Worm (Caenorhabditis elegans) whole organism, L2 larva: ENCODE data around the gene pct-1.

ENCODE experiments used
- C34F6.9 ChIP-seq: fragments of 150-350 bp; optimal IDR thresholded peaks from 2 replicates; lab custom pipeline; 2014; ENCODE audit warnings: missing biosample characterization, missing genetic modification characterization
- F13H6.1 ChIP-seq: sonication (generic microtip); optimal IDR thresholded peaks from 2 replicates; lab custom pipeline; 2016; ENCODE audit warnings: missing genetic modification characterization, missing compliant biosample characterization
- Y55F3AM.14 ChIP-seq: fragments of 200-800 bp; sonication (Bioruptor generic); optimal IDR thresholded peaks from 2 replicates; lab custom pipeline; 2018; ENCODE audit warnings: mild to moderate bottlenecking, missing genetic modification characterization, missing compliant biosample characterization
- ZK546.5 ChIP-seq: sonication (generic microtip); optimal IDR thresholded peaks from 2 replicates; lab custom pipeline; 2017; ENCODE audit warnings: missing biosample characterization, missing genetic modification characterization
- alr-1 ChIP-seq: fragments of 150-350 bp; optimal IDR thresholded peaks from 2 replicates; lab custom pipeline; 2014; ENCODE audit warnings: missing biosample characterization, missing genetic modification characterization
- aly-2 ChIP-seq: fragments of 150-350 bp; optimal IDR thresholded peaks from 2 replicates; lab custom pipeline; 2014; ENCODE audit warnings: missing biosample characterization, missing genetic modification characterization
- ama-1 ChIP-seq: fragments of 150-350 bp; optimal IDR thresholded peaks from 2 replicates; lab custom pipeline; 2018; ENCODE audit warnings: inconsistent platforms
- blmp-1 ChIP-seq: sonication (generic microtip); optimal IDR thresholded peaks from 2 replicates; lab custom pipeline; 2017; ENCODE audit warnings: missing genetic modification characterization, mild to moderate bottlenecking, missing compliant biosample characterization, antibody characterized with exemption, moderate library complexity; ENCODE audit not compliant: insufficient read depth
- ceh-16 ChIP-seq: fragments of 150-350 bp; optimal IDR thresholded peaks from 2 replicates; lab custom pipeline; 2014; ENCODE audit warnings: missing biosample characterization, missing genetic modification characterization
- ceh-82 ChIP-seq: fragments of 150-350 bp; optimal IDR thresholded peaks from 2 replicates; lab custom pipeline; 2014; ENCODE audit warnings: missing biosample characterization, missing genetic modification characterization
- crh-2 ChIP-seq: sonication (generic microtip); optimal IDR thresholded peaks from 2 replicates; lab custom pipeline; 2017; ENCODE audit warnings: missing biosample characterization, missing genetic modification characterization
- dmd-4 ChIP-seq: sonication (generic microtip); optimal IDR thresholded peaks from 2 replicates; lab custom pipeline; 2017; ENCODE audit warnings: missing biosample characterization, missing genetic modification characterization
- egl-27 ChIP-seq: sonication (generic microtip); optimal IDR thresholded peaks from 3 replicates; lab custom pipeline; 2017; ENCODE audit warnings: missing biosample characterization, missing genetic modification reagents, missing genetic modification characterization
- elt-1 ChIP-seq: fragments of 150-350 bp; optimal IDR thresholded peaks from 2 replicates; lab custom pipeline; 2014; ENCODE audit warnings: missing biosample characterization, missing genetic modification characterization
- elt-3 ChIP-seq: sonication (generic microtip); optimal IDR thresholded peaks from 2 replicates; lab custom pipeline; 2017; ENCODE audit warnings: missing biosample characterization, missing genetic modification characterization
- fos-1 ChIP-seq: fragments of 150-350 bp; optimal IDR thresholded peaks from 2 replicates; lab custom pipeline; 2014; ENCODE audit warnings: missing biosample characterization, missing genetic modification characterization
- gmeb-1 ChIP-seq: fragments of 150-350 bp; optimal IDR thresholded peaks from 2 replicates; lab custom pipeline; 2014; ENCODE audit warnings: missing biosample characterization, missing genetic modification characterization
- lin-11 ChIP-seq: fragments of 150-350 bp; sonication (generic microtip); optimal IDR thresholded peaks from 2 replicates; lab custom pipeline; 2014; ENCODE audit warnings: missing biosample characterization, missing genetic modification characterization, inconsistent platforms, mixed read lengths
- lin-13 ChIP-seq: fragments of 150-350 bp; optimal IDR thresholded peaks from 2 replicates; lab custom pipeline; 2014; ENCODE audit warnings: missing biosample characterization, missing genetic modification reagents, missing genetic modification characterization
- mbf-1 ChIP-seq: sonication (generic microtip); optimal IDR thresholded peaks from 2 replicates; lab custom pipeline; 2017; ENCODE audit warnings: missing biosample characterization, missing genetic modification characterization
- mdl-1 ChIP-seq, 2 experiments: fragments of 150-350 bp in 1 of 2; sonication (generic microtip) in 1 of 2; optimal IDR thresholded peaks; 2 replicates each; lab custom pipeline; 2017; ENCODE audit warnings: missing biosample characterization in 2 of 2, missing genetic modification characterization in 2 of 2
- nhr-11 ChIP-seq: fragments of 150-350 bp; optimal IDR thresholded peaks from 2 replicates; lab custom pipeline; 2014; ENCODE audit warnings: missing biosample characterization, missing genetic modification characterization
- nhr-129 ChIP-seq: fragments of 150-350 bp; optimal IDR thresholded peaks from 2 replicates; lab custom pipeline; 2014; ENCODE audit warnings: missing biosample characterization, missing genetic modification characterization
- nhr-21 ChIP-seq: fragments of 150-350 bp; optimal IDR thresholded peaks from 2 replicates; lab custom pipeline; 2014; ENCODE audit warnings: missing biosample characterization, missing genetic modification characterization
- nhr-23 ChIP-seq: fragments of 150-350 bp; optimal IDR thresholded peaks from 2 replicates; lab custom pipeline; 2014; ENCODE audit warnings: missing biosample characterization, missing genetic modification reagents, missing genetic modification characterization
- nhr-237 ChIP-seq: fragments of 150-350 bp; optimal IDR thresholded peaks from 2 replicates; lab custom pipeline; 2014; ENCODE audit warnings: missing biosample characterization, missing genetic modification characterization
- nhr-25 ChIP-seq: fragments of 150-350 bp; sonication (generic microtip); optimal IDR thresholded peaks from 3 replicates; lab custom pipeline; 2014; ENCODE audit warnings: missing biosample characterization, missing genetic modification characterization
- nhr-6 ChIP-seq: fragments of 150-350 bp; optimal IDR thresholded peaks from 2 replicates; lab custom pipeline; 2014; ENCODE audit warnings: missing biosample characterization, missing genetic modification characterization
- nhr-77 ChIP-seq: fragments of 150-350 bp; optimal IDR thresholded peaks from 2 replicates; lab custom pipeline; 2014; ENCODE audit warnings: missing biosample characterization, missing genetic modification characterization
- peb-1 ChIP-seq: fragments of 150-350 bp; optimal IDR thresholded peaks from 2 replicates; lab custom pipeline; 2014; ENCODE audit warnings: missing biosample characterization, missing genetic modification characterization
- sem-4 ChIP-seq: fragments of 150-350 bp; optimal IDR thresholded peaks from 2 replicates; lab custom pipeline; 2014; ENCODE audit warnings: missing biosample characterization, missing genetic modification reagents, missing genetic modification characterization
- sma-3 ChIP-seq: sonication (generic microtip); optimal IDR thresholded peaks from 2 replicates; lab custom pipeline; 2016; ENCODE audit warnings: missing genetic modification reagents, missing genetic modification characterization, missing compliant biosample characterization
- sma-9 ChIP-seq, 2 experiments: fragments of 150-350 bp in 1 of 2; sonication (generic microtip) in 1 of 2; optimal IDR thresholded peaks; 2 replicates each; lab custom pipeline; 2014 to 2016; ENCODE audit warnings: missing genetic modification characterization in 2 of 2, mild to moderate bottlenecking in 1 of 2, missing biosample characterization in 1 of 2, missing compliant biosample characterization in 1 of 2, missing genetic modification reagents in 1 of 2, moderate library complexity in 1 of 2
- snpc-4 ChIP-seq: fragments of 150-350 bp; optimal IDR thresholded peaks from 2 replicates; lab custom pipeline; 2014; ENCODE audit warnings: missing biosample characterization, missing genetic modification characterization
- unc-39 ChIP-seq: fragments of 150-350 bp; optimal IDR thresholded peaks from 2 replicates; lab custom pipeline; 2014; ENCODE audit warnings: missing biosample characterization, missing genetic modification characterization
- unc-55 ChIP-seq: fragments of 150-350 bp; sonication (generic microtip); optimal IDR thresholded peaks from 3 replicates; lab custom pipeline; 2014; ENCODE audit warnings: missing biosample characterization, missing genetic modification reagents, missing genetic modification characterization
- unc-62 ChIP-seq: fragments of 150-350 bp; optimal IDR thresholded peaks from 2 replicates; lab custom pipeline; 2014; ENCODE audit warnings: missing biosample characterization, missing genetic modification reagents, missing genetic modification characterization
- zag-1 ChIP-seq: fragments of 150-350 bp; optimal IDR thresholded peaks from 2 replicates; lab custom pipeline; 2014; ENCODE audit warnings: missing biosample characterization, missing genetic modification characterization
- ztf-1 ChIP-seq: fragments of 200-800 bp; sonication (Bioruptor generic); conservative IDR thresholded peaks from 2 replicates; pipeline ENCODE4 v1.3.6; 2022; ENCODE audit warnings: missing genetic modification characterization, missing compliant biosample characterization
- ztf-11 ChIP-seq: sonication (generic microtip); optimal IDR thresholded peaks from 2 replicates; lab custom pipeline; 2017; ENCODE audit warnings: missing biosample characterization, missing genetic modification characterization
- ztf-4 ChIP-seq: fragments of 150-350 bp; optimal IDR thresholded peaks from 2 replicates; lab custom pipeline; 2014; ENCODE audit warnings: missing biosample characterization, missing genetic modification characterization

pct-1 gene

DNA sequence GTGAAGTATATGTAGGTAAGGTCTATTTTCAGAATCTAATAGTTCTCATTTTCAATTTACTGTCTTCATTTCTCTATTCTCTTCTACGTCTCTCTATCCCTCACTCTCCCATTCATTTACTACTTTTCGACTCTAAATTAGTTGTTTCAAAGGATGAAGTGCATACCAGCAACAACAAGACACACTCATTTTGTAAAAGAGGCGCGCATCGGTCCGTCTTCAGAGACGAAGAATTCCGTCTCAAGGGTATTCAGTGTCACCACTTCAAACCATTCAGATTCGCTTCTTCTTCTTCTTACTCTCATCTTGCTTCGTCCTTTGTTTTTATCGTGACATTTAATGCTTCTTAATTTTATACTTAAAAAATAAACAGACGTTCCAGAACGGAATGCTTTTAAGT is 4.9 kb upstream of the pct-1 start:
- no peak for TF ChIP-seq elt-3 (tag; lab: Kevin White, UChicago)
- no peak for TF ChIP-seq nhr-21 (tag; lab: Kevin White, UChicago)
- peak; percentile 43 for TF ChIP-seq nhr-25 (tag; lab: Kevin White, UChicago)
- TF ChIP-seq ama-1 (lab: Kevin White, UChicago): no peak
- no peak for TF ChIP-seq sma-3

DNA sequence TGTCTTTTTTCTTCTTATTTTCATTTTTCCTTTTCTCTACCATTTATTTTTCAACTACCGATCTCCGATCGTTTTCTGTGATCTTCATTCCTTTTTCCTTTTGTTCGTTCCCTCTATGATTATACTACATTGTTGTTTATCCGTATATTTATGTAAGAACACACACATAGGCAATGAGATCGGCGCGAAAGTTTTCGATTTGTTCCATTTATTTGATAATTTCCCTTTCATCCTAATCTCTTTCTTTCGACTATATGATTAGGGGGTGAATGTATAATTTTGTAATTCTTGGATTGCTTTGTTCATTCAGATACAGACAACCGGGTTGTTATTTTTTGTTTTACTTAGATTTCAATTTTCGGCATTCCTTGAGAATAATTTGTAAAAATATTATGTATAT is 2.7 kb upstream of the pct-1 start:
- no peak for TF ChIP-seq nhr-237 (tag; lab: Kevin White, UChicago)
- TF ChIP-seq dmd-4 (tag; lab: Kevin White, UChicago): no peak
- TF ChIP-seq mbf-1: no peak
- TF ChIP-seq nhr-21 (tag; lab: Kevin White, UChicago): no peak
- no peak for TF ChIP-seq nhr-6 (tag; lab: Kevin White, UChicago)
- no peak for TF ChIP-seq unc-62 (GFP tag; lab: Kevin White, UChicago)
- TF ChIP-seq elt-3 (tag; lab: Kevin White, UChicago): no peak
- TF ChIP-seq lin-11 (tag; lab: Kevin White, UChicago): no peak
- no peak for TF ChIP-seq peb-1 (tag; lab: Kevin White, UChicago)
- TF ChIP-seq nhr-129 (tag; lab: Kevin White, UChicago): no peak
- TF ChIP-seq unc-39 (tag; lab: Kevin White, UChicago): no peak
- no peak for TF ChIP-seq unc-55 (GFP tag; lab: Kevin White, UChicago)
- TF ChIP-seq nhr-23: no peak
- TF ChIP-seq Y55F3AM.14 (GFP tag; lab: Kevin White, UChicago): no peak
- no peak for TF ChIP-seq ztf-4

DNA sequence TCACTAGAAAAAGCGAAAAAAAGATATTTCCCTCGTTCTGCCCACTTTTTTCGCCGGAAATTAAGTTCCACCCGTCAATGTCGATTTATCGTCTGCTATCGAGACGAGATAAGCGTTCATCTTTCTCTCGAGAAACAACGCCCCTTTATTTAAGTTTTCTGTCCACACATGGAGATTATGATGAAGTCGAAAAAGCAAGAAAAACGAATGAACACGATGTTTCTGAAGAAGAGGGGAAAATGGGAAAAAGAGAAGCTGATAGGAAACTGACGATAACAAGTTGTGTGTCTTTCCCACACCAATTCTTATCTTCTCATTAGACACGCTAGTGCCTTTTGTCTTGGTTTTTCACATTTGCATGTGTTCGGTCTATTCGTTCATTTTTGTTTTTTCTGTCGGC is 1.5 kb upstream of the pct-1 start:
- TF ChIP-seq fos-1 (tag; lab: Kevin White, UChicago) (peak; percentile 76), nhr-25 (tag; lab: Kevin White, UChicago) (peak; percentile 6), nhr-11 (tag; lab: Kevin White, UChicago) (no peak), blmp-1 (tag; lab: Kevin White, UChicago) (peak; percentile 23)
- TF ChIP-seq, all 48 proteins: peak for 3

DNA sequence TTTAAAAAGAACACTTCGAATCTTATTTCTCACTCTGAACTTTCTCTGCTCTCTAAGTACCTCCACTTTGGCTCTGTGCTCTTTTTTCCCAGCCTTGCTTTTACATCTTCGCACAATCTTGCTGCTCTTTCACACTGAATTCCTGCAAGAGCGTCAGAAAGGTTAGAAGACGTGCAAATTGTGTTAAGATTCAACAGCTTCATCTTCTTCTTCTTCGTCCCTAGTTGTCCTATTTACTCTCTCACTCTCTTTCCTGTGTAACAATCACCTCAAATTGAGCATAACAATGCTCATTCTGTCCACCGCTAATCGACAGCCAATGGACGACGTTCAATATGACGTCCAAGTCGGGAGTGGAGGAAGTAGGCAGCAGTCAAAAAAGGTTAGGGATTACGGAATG is 5.1 kb downstream of the pct-1 start:
- TF ChIP-seq sma-9 (GFP tag; optimal IDR thresholded peaks at IDR 0.05; lab: Kevin White, UChicago) (no peak), sma-9 (tag; optimal IDR thresholded peaks at IDR 0.05; lab: Kevin White, UChicago) (no peak), peb-1 (tag; lab: Kevin White, UChicago) (no peak)

DNA sequence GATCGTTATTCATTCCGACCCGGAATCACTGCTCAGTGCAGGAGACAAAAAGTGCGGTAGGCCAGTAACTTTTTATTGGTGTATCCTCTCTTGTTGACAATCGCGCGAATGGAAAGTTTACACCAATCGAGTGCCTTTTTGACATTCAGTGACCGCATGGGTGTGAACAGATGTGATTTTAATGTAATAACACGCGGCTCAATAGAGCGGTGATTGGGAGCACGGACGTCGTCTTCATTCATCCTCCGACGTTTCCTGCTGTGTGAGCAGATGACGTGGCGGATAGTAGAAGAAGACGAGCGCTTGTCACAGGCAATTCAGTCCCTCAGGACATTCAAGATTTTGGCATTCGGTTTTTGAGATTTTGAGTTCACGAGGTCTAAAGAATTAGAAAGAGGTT is 6.3 kb downstream of the pct-1 start:
- TF ChIP-seq nhr-77 (tag; lab: Kevin White, UChicago): no peak
- no peak for TF ChIP-seq crh-2 (tag; lab: Kevin White, UChicago)
- no peak for TF ChIP-seq gmeb-1 (tag; lab: Kevin White, UChicago)
- TF ChIP-seq peb-1 (tag; lab: Kevin White, UChicago): no peak

DNA sequence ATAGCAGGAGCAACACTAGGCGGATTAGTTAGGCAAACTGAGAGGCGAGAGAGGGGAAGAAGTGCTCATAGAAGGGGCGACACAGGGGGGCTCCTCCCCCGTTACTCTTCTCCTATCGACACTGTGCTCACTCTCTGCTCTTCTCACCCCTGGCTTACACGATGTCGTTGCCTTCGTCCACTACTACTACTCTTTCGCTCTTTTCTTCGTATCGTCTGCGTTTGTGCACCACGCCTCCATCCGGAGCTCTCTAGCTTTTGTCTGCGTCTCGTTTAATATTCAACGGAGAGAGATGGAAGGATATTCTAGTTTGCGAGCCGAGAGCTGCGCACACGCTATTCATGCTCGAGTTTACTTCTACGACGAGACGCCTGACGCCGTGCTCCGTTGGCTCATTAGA is 7.0 kb downstream of the pct-1 start:
- TF ChIP-seq gmeb-1 (tag; lab: Kevin White, UChicago) (no peak), sma-9 (GFP tag; optimal IDR thresholded peaks at IDR 0.05; lab: Kevin White, UChicago) (peak; percentile 61), sma-9 (tag; optimal IDR thresholded peaks at IDR 0.05; lab: Kevin White, UChicago) (no peak), snpc-4 (tag; lab: Kevin White, UChicago) (no peak), F13H6.1 (peak; percentile 71), lin-13 (peak; percentile 14), C34F6.9 (tag; lab: Kevin White, UChicago) (peak; percentile 73), nhr-6 (tag; lab: Kevin White, UChicago) (no peak), mdl-1 (tag; optimal IDR thresholded peaks at IDR 0.05; lab: Kevin White, UChicago) (peak in 1 of 2 experiments; percentile 7), aly-2 (no peak), ama-1 (lab: Kevin White, UChicago) (no peak), ZK546.5 (tag; lab: Kevin White, UChicago) (no peak), unc-39 (tag; lab: Kevin White, UChicago) (no peak), elt-1 (tag; lab: Kevin White, UChicago) (no peak), sem-4 (peak; percentile 51), elt-3 (tag; lab: Kevin White, UChicago) (no peak), ceh-16 (tag; lab: Kevin White, UChicago) (no peak), ztf-11 (tag; lab: Kevin White, UChicago) (no peak), ceh-82 (tag; lab: Kevin White, UChicago) (no peak), fos-1 (tag; lab: Kevin White, UChicago) (no peak), egl-27 (no peak), unc-62 (GFP tag; lab: Kevin White, UChicago) (no peak), alr-1 (tag; lab: Kevin White, UChicago) (peak; percentile 32), lin-11 (tag; lab: Kevin White, UChicago) (peak; percentile 83), blmp-1 (tag; lab: Kevin White, UChicago) (no peak), zag-1 (peak; percentile 28), ztf-4 (no peak), ztf-1 (GFP tag; lab: Robert Waterston, UW) (no peak), mbf-1 (no peak), unc-55 (GFP tag; lab: Kevin White, UChicago) (peak; percentile 66), crh-2 (tag; lab: Kevin White, UChicago) (peak; percentile 39), peb-1 (tag; lab: Kevin White, UChicago) (no peak), Y55F3AM.14 (GFP tag; lab: Kevin White, UChicago) (peak; percentile 42)
